Worm (Caenorhabditis elegans): ENCODE measurements around the gene col-36.

col-36 gene

ce11 chrII:7195541-7195940, 26.9 kb upstream of the col-36 start, which contains the start of gene acdh-12:
Gene acdh-12, minus strand, starts transcription at chrII:7195641.
- no peak for TF ChIP-seq nhr-41 (GFP tag; IDR thresholded peaks at IDR 0.05)
- no peak for TF ChIP-seq F37D6.2 (tag; optimal IDR thresholded peaks at IDR 0.05)

DNA sequence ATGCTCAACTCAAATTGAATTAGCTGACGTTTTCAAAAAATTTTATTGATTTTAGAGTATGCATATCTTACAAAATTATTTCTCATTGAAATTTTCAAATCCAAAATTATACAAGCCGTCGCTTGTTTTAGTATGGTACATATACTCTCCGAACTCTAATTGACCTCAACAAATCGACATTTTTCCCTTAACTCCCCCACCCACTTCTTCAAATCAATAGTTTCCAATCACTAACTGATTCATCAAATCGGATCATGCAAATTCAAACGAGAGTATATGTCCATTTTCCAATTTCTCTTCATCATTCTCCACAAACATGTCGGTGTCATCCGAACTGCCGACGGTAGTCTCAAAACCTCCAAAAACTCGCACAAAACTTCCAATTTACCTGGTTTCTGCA, 20.5 kb upstream of the col-36 start, which contains the start of gene E04F6.4:
E04F6.4 (plus strand) TSS at position 301 of the 400 bp plus-strand sequence.
- no peak for TF ChIP-seq attf-4 (tag; optimal IDR thresholded peaks at IDR 0.05)
- no peak for TF ChIP-seq ceh-44 (GFP tag; IDR thresholded peaks at IDR 0.05)
- TF ChIP-seq F49E8.2 (tag; optimal IDR thresholded peaks at IDR 0.05; ENCODE audit: borderline replicate concordance): no peak
- TF ChIP-seq nhr-41 (GFP tag; IDR thresholded peaks at IDR 0.05): no peak
- TF ChIP-seq zfp-3 (GFP tag; conservative IDR thresholded peaks at IDR 0.05): no peak
- no peak for TF ChIP-seq dmd-9 (GFP tag; IDR thresholded peaks at IDR 0.05)
- TF ChIP-seq daf-16 (GFP tag; optimal IDR thresholded peaks at IDR 0.05): no peak
- no peak for TF ChIP-seq daf-16 (tag; optimal IDR thresholded peaks at IDR 0.05)
- no peak for TF ChIP-seq T20F7.1 (GFP tag; optimal IDR thresholded peaks at IDR 0.05)
- TF ChIP-seq hlh-11 (tag; optimal IDR thresholded peaks at IDR 0.05): no peak

DNA sequence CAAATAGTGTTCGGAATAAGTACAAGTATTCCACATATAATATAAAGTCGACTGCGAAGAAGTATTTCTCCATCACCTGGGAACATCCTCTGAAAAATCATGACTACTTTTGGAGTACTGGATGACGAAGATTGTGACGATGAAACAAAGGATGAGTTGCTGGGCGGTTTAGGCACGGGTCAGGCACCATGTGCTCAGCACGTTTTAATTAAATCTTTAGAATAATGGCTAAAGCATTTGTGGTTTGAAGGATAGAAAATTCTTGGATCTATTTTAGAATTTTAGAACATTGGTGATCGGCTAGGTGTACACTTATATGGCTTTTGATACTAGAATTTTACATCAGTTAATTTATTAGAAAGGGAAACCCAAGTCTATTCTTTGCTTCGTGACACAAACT, 18.5 kb upstream of the col-36 start, which contains the start of gene C27H5.6:
C27H5.6 (minus strand) TSS at position 101 of the 400 bp plus-strand sequence.
- TF ChIP-seq lim-7 (GFP tag; IDR thresholded peaks at IDR 0.05): no peak
- TF ChIP-seq T26A8.4 (GFP tag; IDR thresholded peaks at IDR 0.05): no peak
- TF ChIP-seq fos-1 (tag; optimal IDR thresholded peaks at IDR 0.05): no peak
- no peak for TF ChIP-seq daf-12 (tag; optimal IDR thresholded peaks at IDR 0.05)
- no peak for TF ChIP-seq pha-4 (GFP tag; IDR thresholded peaks at IDR 0.05)
- TF ChIP-seq pha-4 (tag; optimal IDR thresholded peaks at IDR 0.05): no peak
- no peak for TF ChIP-seq nhr-77 (tag; optimal IDR thresholded peaks at IDR 0.05)
- TF ChIP-seq gei-8 (GFP tag; optimal IDR thresholded peaks at IDR 0.05): no peak
- TF ChIP-seq ama-1 (optimal IDR thresholded peaks at IDR 0.05): no peak
- TF ChIP-seq lin-15B (tag; optimal IDR thresholded peaks at IDR 0.05): no peak
- TF ChIP-seq aha-1 (tag): no peak

DNA sequence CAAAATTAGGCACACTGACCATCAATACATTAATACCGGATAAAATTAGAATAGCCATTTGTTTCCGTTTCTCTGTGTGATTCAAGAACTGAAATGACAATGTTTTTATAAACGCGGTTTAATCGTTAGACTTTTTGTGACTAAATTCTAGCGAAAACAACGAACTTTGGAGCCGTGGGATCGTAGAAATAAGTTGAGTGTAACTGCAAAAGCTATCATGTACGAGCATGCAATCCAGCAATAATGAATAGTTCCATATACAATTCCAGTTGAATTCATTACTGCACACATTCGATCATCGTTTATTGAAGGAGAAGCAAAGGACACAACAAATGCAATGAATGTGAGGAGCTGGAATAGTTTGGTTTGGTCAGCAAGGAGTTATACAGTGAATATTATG, 17.5 kb upstream of the col-36 start:
- TF ChIP-seq nhr-41 (GFP tag; IDR thresholded peaks at IDR 0.05) (no peak), zip-11 (GFP tag; IDR thresholded peaks at IDR 0.05) (no peak), unc-62 (GFP tag; optimal IDR thresholded peaks at IDR 0.05 in 1 of 2) (peak in 1 of 2 experiments; percentile 97), unc-62 (tag; optimal IDR thresholded peaks at IDR 0.05) (no peak), nhr-11 (tag; optimal IDR thresholded peaks at IDR 0.05) (no peak), aha-1 (tag) (peak; percentile 26), lin-13 (GFP tag; optimal IDR thresholded peaks at IDR 0.05) (no peak), set-16 (GFP tag; IDR thresholded peaks at IDR 0.05) (no peak)

- TF ChIP-seq pha-4 (GFP tag; IDR thresholded peaks at IDR 0.05) (peak; percentile 96), pha-4 (tag; optimal IDR thresholded peaks at IDR 0.05) (peak; percentile 58), pqm-1 (tag; optimal IDR thresholded peaks at IDR 0.05) (no peak), F49E8.2 (tag; optimal IDR thresholded peaks at IDR 0.05; ENCODE audit: borderline replicate concordance) (peak; percentile 76), egl-27 (tag; optimal IDR thresholded peaks at IDR 0.05) (no peak), lin-1 (GFP tag; IDR thresholded peaks at IDR 0.05) (peak; percentile 94), ama-1 (optimal IDR thresholded peaks at IDR 0.05) (no peak), lin-15B (tag; optimal IDR thresholded peaks at IDR 0.05) (no peak), F10B5.3 (tag; optimal IDR thresholded peaks at IDR 0.05) (peak; percentile 69), ztf-7 (tag; optimal IDR thresholded peaks at IDR 0.05) (peak; percentile 40), nhr-11 (tag; optimal IDR thresholded peaks at IDR 0.05) (peak; percentile 57), nhr-6 (tag; optimal IDR thresholded peaks at IDR 0.05) (peak; percentile 46), lir-3 (tag; optimal IDR thresholded peaks at IDR 0.05) (peak; percentile 94), skn-1 (tag; optimal IDR thresholded peaks at IDR 0.05) (no peak), lsy-2 (tag; optimal IDR thresholded peaks at IDR 0.05) (peak in 1 of 2 experiments; percentile 72), Y48G9A.11 (GFP tag; IDR thresholded peaks at IDR 0.05) (peak; percentile 79), nhr-237 (tag; optimal IDR thresholded peaks at IDR 0.05) (no peak), spr-1 (tag; optimal IDR thresholded peaks at IDR 0.05) (peak; percentile 78), hlh-11 (tag; optimal IDR thresholded peaks at IDR 0.05) (peak; percentile 60), mes-2 (tag; optimal IDR thresholded peaks at IDR 0.05; ENCODE audit: poor library complexity, severe bottlenecking) (peak; percentile 86), F44E2.7 (GFP tag; IDR thresholded peaks at IDR 0.05) (peak; percentile 94), daf-19 (GFP tag; conservative IDR thresholded peaks at IDR 0.05) (peak; percentile 96), nhr-102 (tag; optimal IDR thresholded peaks at IDR 0.05) (peak; percentile 76)
Observed at ce11 chrII:7183493-7184272, 15.1 kb upstream of the col-36 start, which contains the start of gene pdl-1. Gene pdl-1, plus strand, starts transcription at chrII:7183801.
